Fruit fly (Drosophila melanogaster) whole organism, embryonic: ENCODE data around the gene CG42542.
A peak's percentile ranks its signal among the peaks of the same experiment; 100 is the strongest.

Experiments used
- CG13775 ChIP-seq: fragments of 200-800 bp; sonication (Bioruptor generic); optimal IDR thresholded peaks from 3 replicates; lab custom pipeline; 2017; ENCODE audit warnings: missing biosample characterization, mild to moderate bottlenecking, missing genetic modification characterization
- CG5180 ChIP-seq: fragments of 200-800 bp; sonication (Bioruptor generic); optimal IDR thresholded peaks from 3 replicates; lab custom pipeline; 2017; ENCODE audit warnings: missing biosample characterization, missing genetic modification characterization, mild to moderate bottlenecking, moderate library complexity, missing genetic modification reagents
- Oaz ChIP-seq: fragments of 200-800 bp; sonication (Bioruptor generic); IDR thresholded peaks from 2 replicates; pipeline ENCODE4 v1.3.6; 2022; ENCODE audit warnings: missing biosample characterization, missing genetic modification characterization

DNA sequence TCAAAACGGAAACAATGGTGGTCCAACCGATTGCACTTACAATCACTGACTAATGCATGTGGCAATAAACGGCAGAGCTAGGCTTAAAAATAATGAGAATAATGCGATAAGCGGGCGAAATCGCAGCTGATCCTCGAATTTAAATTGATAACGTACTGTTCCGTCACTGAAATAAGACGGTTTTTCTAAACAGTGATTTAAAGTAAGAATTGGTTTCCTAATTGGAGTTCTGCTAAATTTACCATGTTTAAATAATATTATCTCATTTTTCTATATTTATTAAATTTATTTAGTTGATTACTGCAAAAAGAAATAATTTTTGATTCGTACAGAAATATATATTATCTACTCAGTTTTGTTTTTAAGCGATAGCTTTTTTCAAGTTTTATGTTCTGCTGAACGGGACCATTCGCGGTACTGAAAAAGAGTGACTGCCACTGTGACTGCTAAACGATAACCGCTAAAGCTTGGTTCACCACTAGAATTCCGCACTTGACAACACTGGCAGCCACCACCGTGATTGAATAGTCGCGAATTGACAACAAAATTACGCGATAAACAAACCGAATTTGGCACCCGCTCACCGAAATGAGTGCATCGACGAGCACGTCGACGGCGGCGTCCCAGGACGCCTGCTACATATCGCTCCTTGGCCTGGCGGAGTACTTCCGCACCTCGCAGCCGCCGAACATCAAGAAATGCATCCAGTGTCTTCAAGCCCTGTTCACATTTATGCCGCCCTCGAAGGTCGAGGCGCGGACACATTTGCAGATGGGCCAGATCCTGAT, 12.5 kb downstream of the CG42542 start, which contains the start of the genes Spn88Eb and Mau2:
- TF ChIP-seq Oaz (GFP tag; lab: Robert Waterston, UW) = peak; percentile 35; the same call in 1 of the 2 replicates
- TF ChIP-seq CG5180 (GFP tag; lab: Kevin White, UChicago) = no peak
- TF ChIP-seq CG13775 (GFP tag; lab: Kevin White, UChicago) = peak; percentile 18
